Worm (Caenorhabditis elegans) whole organism, young adult: ENCODE results near the gene trpp-11.

Experiments
- B0019.2 ChIP-seq: fragments of 200-800 bp; sonication (Bioruptor generic); conservative IDR thresholded peaks from 2 replicates; pipeline ENCODE4 v1.3.6; 2022; ENCODE audit warnings: missing genetic modification reagents, missing genetic modification characterization, missing compliant biosample characterization
- B0261.1 ChIP-seq: sonication (generic microtip); optimal IDR thresholded peaks from 2 replicates; lab custom pipeline; 2016; ENCODE audit warnings: mild to moderate bottlenecking, missing genetic modification characterization, moderate library complexity, missing compliant biosample characterization
- C06A6.2 ChIP-seq: fragments of 200-800 bp; sonication (Bioruptor generic); conservative IDR thresholded peaks from 2 replicates; pipeline ENCODE4 v1.3.6; 2022; ENCODE audit warnings: missing genetic modification characterization, missing compliant biosample characterization
- C17E4.6 ChIP-seq: fragments of 200-800 bp; sonication (Bioruptor generic); IDR thresholded peaks from 2 replicates; pipeline ENCODE4 v1.3.6; 2022; ENCODE audit warnings: missing genetic modification reagents, missing genetic modification characterization, missing compliant biosample characterization
- D2030.7 ChIP-seq: fragments of 200-800 bp; sonication (Bioruptor generic); IDR thresholded peaks from 2 replicates; pipeline ENCODE4 v1.3.6; 2022; ENCODE audit warnings: missing genetic modification reagents, missing genetic modification characterization, missing compliant biosample characterization
- F23B12.7 ChIP-seq: sonication (generic microtip); optimal IDR thresholded peaks from 2 replicates; lab custom pipeline; 2017; ENCODE audit warnings: missing genetic modification characterization, mild to moderate bottlenecking, missing compliant biosample characterization, antibody characterized with exemption, moderate library complexity; ENCODE audit not compliant: insufficient read depth
- F39B2.1 ChIP-seq: fragments of 200-800 bp; sonication (Bioruptor generic); IDR thresholded peaks from 2 replicates; pipeline ENCODE4 v1.3.6; 2022; ENCODE audit warnings: missing genetic modification reagents, missing genetic modification characterization, missing compliant biosample characterization
- F49E8.2 ChIP-seq: sonication (generic microtip); optimal IDR thresholded peaks from 3 replicates; lab custom pipeline; 2017; ENCODE audit warnings: missing genetic modification characterization, mild to moderate bottlenecking, missing compliant biosample characterization, antibody characterized with exemption, moderate library complexity; ENCODE audit not compliant: insufficient read depth
- F55B11.4 ChIP-seq: sonication (generic microtip); optimal IDR thresholded peaks from 2 replicates; lab custom pipeline; 2016; ENCODE audit warnings: missing compliant biosample characterization, missing genetic modification characterization, borderline replicate concordance; ENCODE audit not compliant: insufficient read depth
- F57C9.4 ChIP-seq: sonication (generic microtip); optimal IDR thresholded peaks from 2 replicates; lab custom pipeline; 2017; ENCODE audit warnings: mild to moderate bottlenecking, missing genetic modification characterization, missing compliant biosample characterization
- T26A5.8 ChIP-seq: sonication (generic microtip); optimal IDR thresholded peaks from 2 replicates; lab custom pipeline; 2016; ENCODE audit warnings: missing genetic modification characterization, missing compliant biosample characterization
- Y53G8AR.9 ChIP-seq: fragments of 200-800 bp; sonication (Bioruptor generic); conservative IDR thresholded peaks from 2 replicates; pipeline ENCODE4 v1.3.6; 2022; ENCODE audit warnings: missing genetic modification reagents, missing genetic modification characterization, missing compliant biosample characterization
- Y79H2A.3 ChIP-seq: fragments of 200-800 bp; sonication (Bioruptor generic); conservative IDR thresholded peaks from 2 replicates; pipeline ENCODE4 v1.3.6; 2022; ENCODE audit warnings: missing genetic modification reagents, missing genetic modification characterization, missing compliant biosample characterization
- ZK185.1 ChIP-seq: sonication (generic microtip); optimal IDR thresholded peaks from 2 replicates; lab custom pipeline; 2016; ENCODE audit warnings: mild to moderate bottlenecking, missing genetic modification characterization, missing compliant biosample characterization; ENCODE audit not compliant: poor library complexity, severe bottlenecking
- akir-1 ChIP-seq: fragments of 200-800 bp; sonication (Bioruptor generic); optimal IDR thresholded peaks from 2 replicates; lab custom pipeline; 2018; ENCODE audit warnings: mild to moderate bottlenecking, missing genetic modification characterization, moderate library complexity, missing compliant biosample characterization
- ama-1 ChIP-seq, 3 experiments: fragments of 150-350 bp in 1 of 3; sonication (generic microtip) in 2 of 3; optimal IDR thresholded peaks; 2 replicates each; lab custom pipeline; 2014 to 2018; ENCODE audit warnings: missing biosample characterization in 2 of 3, missing genetic modification characterization in 2 of 3, missing genetic modification reagents in 2 of 3
- atf-7 ChIP-seq: sonication (generic microtip); optimal IDR thresholded peaks from 2 replicates; lab custom pipeline; 2017; ENCODE audit warnings: mild to moderate bottlenecking, missing genetic modification characterization, missing compliant biosample characterization
- athp-1 ChIP-seq: sonication (generic microtip); optimal IDR thresholded peaks from 2 replicates; lab custom pipeline; 2017; ENCODE audit warnings: mild to moderate bottlenecking, missing genetic modification characterization, missing compliant biosample characterization
- attf-3 ChIP-seq: fragments of 200-800 bp; sonication (Bioruptor generic); conservative IDR thresholded peaks from 2 replicates; pipeline ENCODE4 v1.3.6; 2022; ENCODE audit warnings: missing genetic modification reagents, missing genetic modification characterization, missing compliant biosample characterization
- attf-6 ChIP-seq: fragments of 200-800 bp; sonication (Bioruptor generic); IDR thresholded peaks from 2 replicates; pipeline ENCODE4 v1.3.6; 2022; ENCODE audit warnings: missing genetic modification reagents, missing genetic modification characterization, missing compliant biosample characterization
- bed-2 ChIP-seq: fragments of 200-800 bp; sonication (Bioruptor generic); IDR thresholded peaks from 2 replicates; pipeline ENCODE4 v1.3.6; 2022; ENCODE audit warnings: missing genetic modification reagents, missing genetic modification characterization, missing compliant biosample characterization
- cebp-2 ChIP-seq: fragments of 200-800 bp; sonication (Bioruptor generic); IDR thresholded peaks from 2 replicates; pipeline ENCODE4 v1.3.6; 2022; ENCODE audit warnings: missing genetic modification characterization, missing compliant biosample characterization
- efl-1 ChIP-seq: fragments of 150-350 bp; optimal IDR thresholded peaks from 2 replicates; lab custom pipeline; 2014; ENCODE audit warnings: missing biosample characterization, missing genetic modification reagents, missing genetic modification characterization
- egl-44 ChIP-seq: fragments of 200-800 bp; sonication (Bioruptor generic); IDR thresholded peaks from 2 replicates; pipeline ENCODE4 v1.3.6; 2022; ENCODE audit warnings: missing genetic modification reagents, missing genetic modification characterization, missing compliant biosample characterization
- him-1 ChIP-seq: sonication (generic microtip); optimal IDR thresholded peaks from 2 replicates; lab custom pipeline; 2016; ENCODE audit warnings: missing genotype, missing genetic modification reagents, missing genetic modification characterization, missing compliant biosample characterization
- hlh-12 ChIP-seq: sonication (generic microtip); optimal IDR thresholded peaks from 2 replicates; lab custom pipeline; 2016; ENCODE audit warnings: missing genetic modification characterization, missing compliant biosample characterization
- hlh-26 ChIP-seq: fragments of 200-800 bp; sonication (Bioruptor generic); conservative IDR thresholded peaks from 2 replicates; pipeline ENCODE4 v1.3.6; 2022; ENCODE audit warnings: missing genetic modification reagents, missing genetic modification characterization, missing compliant biosample characterization
- lin-40 ChIP-seq: sonication (generic microtip); optimal IDR thresholded peaks from 2 replicates; lab custom pipeline; 2016; ENCODE audit warnings: missing genetic modification characterization, mild to moderate bottlenecking, missing compliant biosample characterization, missing genotype, missing genetic modification reagents
- lsl-1 ChIP-seq: fragments of 200-800 bp; sonication (Bioruptor generic); optimal IDR thresholded peaks from 2 replicates; lab custom pipeline; 2018; ENCODE audit warnings: mild to moderate bottlenecking, missing genetic modification characterization, moderate library complexity, missing compliant biosample characterization
- madf-8 ChIP-seq: fragments of 200-800 bp; sonication (Bioruptor generic); conservative IDR thresholded peaks from 2 replicates; pipeline ENCODE4 v1.3.6; 2022; ENCODE audit warnings: missing genetic modification reagents, missing genetic modification characterization, missing compliant biosample characterization
- nfya-1 ChIP-seq: sonication (generic microtip); optimal IDR thresholded peaks from 2 replicates; lab custom pipeline; 2017; ENCODE audit warnings: antibody characterized with exemption, missing compliant biosample characterization, missing genetic modification characterization, borderline replicate concordance; ENCODE audit not compliant: insufficient read depth
- nfya-2 ChIP-seq: fragments of 200-800 bp; sonication (Bioruptor generic); IDR thresholded peaks from 2 replicates; pipeline ENCODE4 v1.3.6; 2022; ENCODE audit warnings: missing genetic modification reagents, missing genetic modification characterization, missing compliant biosample characterization
- nhr-27 ChIP-seq: fragments of 200-800 bp; sonication (Bioruptor generic); optimal IDR thresholded peaks from 2 replicates; lab custom pipeline; 2018; ENCODE audit warnings: mild to moderate bottlenecking, missing genetic modification characterization, moderate library complexity, missing compliant biosample characterization
- nhr-80 ChIP-seq: sonication (generic microtip); optimal IDR thresholded peaks from 2 replicates; lab custom pipeline; 2016; ENCODE audit warnings: missing genetic modification characterization, missing compliant biosample characterization
- pbrm-1 ChIP-seq: fragments of 200-800 bp; sonication (Bioruptor generic); IDR thresholded peaks from 2 replicates; pipeline ENCODE4 v1.3.6; 2022; ENCODE audit warnings: missing genetic modification reagents, missing genetic modification characterization, missing compliant biosample characterization
- rcor-1 ChIP-seq: fragments of 200-800 bp; sonication (Bioruptor generic); IDR thresholded peaks from 2 replicates; pipeline ENCODE4 v1.3.6; 2022; ENCODE audit warnings: missing genetic modification reagents, missing genetic modification characterization, missing compliant biosample characterization
- rpc-1 ChIP-seq, 2 experiments: fragments of 150-350 bp in 1 of 2; sonication (generic microtip) in 1 of 2; optimal IDR thresholded peaks; 2 replicates each; lab custom pipeline; 2014 to 2018; ENCODE audit warnings: missing biosample characterization in 1 of 2, missing genetic modification characterization in 1 of 2, missing genetic modification reagents in 1 of 2, missing genotype in 1 of 2
- sdz-38 ChIP-seq: sonication (generic microtip); optimal IDR thresholded peaks from 2 replicates; lab custom pipeline; 2016; ENCODE audit warnings: missing genotype, missing genetic modification characterization, missing compliant biosample characterization
- snpc-1.1 ChIP-seq: sonication (generic microtip); optimal IDR thresholded peaks from 2 replicates; lab custom pipeline; 2017; ENCODE audit warnings: missing genetic modification characterization, mild to moderate bottlenecking, missing compliant biosample characterization, antibody characterized with exemption, moderate library complexity, missing genotype, missing genetic modification reagents; ENCODE audit not compliant: insufficient read depth
- somi-1 ChIP-seq: fragments of 200-800 bp; sonication (Bioruptor generic); optimal IDR thresholded peaks from 2 replicates; lab custom pipeline; 2018; ENCODE audit warnings: mild to moderate bottlenecking, missing genetic modification characterization, missing compliant biosample characterization
- unc-130 ChIP-seq: sonication (generic microtip); optimal IDR thresholded peaks from 2 replicates; lab custom pipeline; 2016; ENCODE audit warnings: missing genetic modification reagents, missing genetic modification characterization, missing compliant biosample characterization
- ztf-26 ChIP-seq: sonication (generic microtip); optimal IDR thresholded peaks from 2 replicates; lab custom pipeline; 2017; ENCODE audit warnings: missing genetic modification characterization, missing compliant biosample characterization
- ztf-6 ChIP-seq: fragments of 200-800 bp; sonication (Bioruptor generic); IDR thresholded peaks from 2 replicates; pipeline ENCODE4 v1.3.6; 2022; ENCODE audit warnings: missing genetic modification reagents, missing genetic modification characterization, missing compliant biosample characterization

Gene trpp-11

ce11 chrIII:783254-783753 lies 11.6 kb upstream of the trpp-11 start, which contains the start of the genes dagl-2 and ppm-1.G (continued):
- TF ChIP-seq akir-1: no peak
- no peak for TF ChIP-seq F49E8.2 (tag; lab: Kevin White, UChicago)
- no peak for TF ChIP-seq ama-1 (optimal IDR thresholded peaks at IDR 0.05; lab: Kevin White, UChicago)
- no peak for TF ChIP-seq ama-1 (GFP tag; optimal IDR thresholded peaks at IDR 0.05; lab: Kevin White, UChicago)
- TF ChIP-seq hlh-12 (tag; lab: Kevin White, UChicago): no peak
- no peak for TF ChIP-seq somi-1 (GFP tag; lab: Kevin White, UChicago)
- TF ChIP-seq ZK185.1 (tag; lab: Kevin White, UChicago): peak; percentile 38

DNA sequence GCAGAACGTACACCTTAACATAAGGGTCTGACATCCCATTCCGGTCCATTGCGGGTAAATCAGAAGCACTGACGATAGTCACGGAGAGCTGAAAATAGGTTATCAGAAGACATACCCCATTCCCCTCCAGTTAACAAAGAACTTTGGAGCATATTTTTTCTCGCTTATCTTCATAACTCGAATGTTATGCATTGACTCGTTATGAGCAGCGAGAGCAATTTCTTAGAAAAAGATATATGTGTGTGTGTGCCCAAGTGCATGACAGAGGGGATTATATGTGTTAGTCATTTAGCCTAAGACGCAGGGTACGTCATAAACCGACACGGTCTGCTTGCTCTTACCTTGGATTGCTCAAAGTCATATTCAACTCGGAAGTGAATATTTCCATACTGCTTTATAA lies 5.3 kb upstream of the trpp-11 start:
- no peak for TF ChIP-seq him-1 (tag; lab: Kevin White, UChicago)
- no peak for TF ChIP-seq nfya-2 (GFP tag; lab: Robert Waterston, UW)
- TF ChIP-seq F39B2.1: 0 out of 2 replicates have a peak, but pooled peaks have one; percentile 38

- no peak for TF ChIP-seq attf-3 (GFP tag; lab: Robert Waterston, UW)
- no peak for TF ChIP-seq lsl-1
- TF ChIP-seq efl-1 (GFP tag; lab: Kevin White, UChicago): no peak
- no peak for TF ChIP-seq nfya-2 (GFP tag; lab: Robert Waterston, UW)
- no peak for TF ChIP-seq C17E4.6 (GFP tag; lab: Robert Waterston, UW)
- TF ChIP-seq atf-7: no peak
- TF ChIP-seq F23B12.7 (tag; lab: Kevin White, UChicago): no peak
- TF ChIP-seq F55B11.4 (tag; lab: Kevin White, UChicago): no peak
- no peak for TF ChIP-seq hlh-12 (tag; lab: Kevin White, UChicago)
- TF ChIP-seq B0261.1 (tag; lab: Kevin White, UChicago): no peak
- TF ChIP-seq nhr-27 (tag; lab: Kevin White, UChicago): no peak
- TF ChIP-seq Y53G8AR.9: no peak
- TF ChIP-seq sdz-38 (tag; lab: Kevin White, UChicago): no peak
- no peak for TF ChIP-seq cebp-2
- TF ChIP-seq attf-6 (GFP tag; lab: Robert Waterston, UW): no peak
Observed at ce11 chrIII:790591-790990, 4.3 kb upstream of the trpp-11 start.

- TF ChIP-seq D2030.7 (GFP tag; lab: Robert Waterston, UW) (peak; percentile 53), F57C9.4 (no peak), B0019.2 (GFP tag; lab: Robert Waterston, UW) (no peak), ztf-6 (GFP tag; lab: Robert Waterston, UW) (no peak), egl-44 (GFP tag; lab: Robert Waterston, UW) (no peak), lin-40 (tag; lab: Kevin White, UChicago) (peak; percentile 47), F23B12.7 (tag; lab: Kevin White, UChicago) (peak; percentile 86), hlh-26 (GFP tag; lab: Robert Waterston, UW) (no peak), unc-130 (no peak), T26A5.8 (tag; lab: Kevin White, UChicago) (no peak), Y79H2A.3 (GFP tag; lab: Robert Waterston, UW) (no peak), pbrm-1 (GFP tag; lab: Robert Waterston, UW) (peak; percentile 73), snpc-1.1 (no peak), nhr-80 (tag; lab: Kevin White, UChicago) (peak; percentile 41), ztf-26 (tag; lab: Kevin White, UChicago) (no peak), nfya-1 (tag; lab: Kevin White, UChicago) (no peak), C06A6.2 (no peak), madf-8 (GFP tag; lab: Robert Waterston, UW) (0 out of 2 replicates have a peak, but pooled peaks have one; percentile 13), bed-2 (GFP tag; lab: Robert Waterston, UW) (no peak), rpc-1 (optimal IDR thresholded peaks at IDR 0.05; lab: Kevin White, UChicago) (no peak), rpc-1 (tag; optimal IDR thresholded peaks at IDR 0.05; lab: Kevin White, UChicago) (no peak), athp-1 (tag; lab: Kevin White, UChicago) (no peak), rcor-1 (GFP tag; lab: Robert Waterston, UW) (peak; percentile 18; the same call in 1 of the 2 replicates)
Observed at ce11 chrIII:793595-793994, 1.3 kb upstream of the trpp-11 start, which contains the start of gene snt-2. Gene snt-2 (minus strand): TSS chrIII:793733.
